Worm (Caenorhabditis elegans) whole organism, mixed stage, embryonic: Measurements from ENCODE around the gene C50C3.5.

Experiments used
- M03D4.4 ChIP-seq: sonication (generic microtip); optimal IDR thresholded peaks from 2 replicates; lab custom pipeline; 2017; ENCODE audit warnings: mild to moderate bottlenecking, missing genetic modification characterization, missing compliant biosample characterization
- blmp-1 ChIP-seq: fragments of 150-350 bp; optimal IDR thresholded peaks from 2 replicates; lab custom pipeline; 2014; ENCODE audit warnings: missing biosample characterization, missing genetic modification characterization
- ces-1 ChIP-seq: fragments of 150-350 bp; optimal IDR thresholded peaks from 2 replicates; lab custom pipeline; 2014; ENCODE audit warnings: missing biosample characterization, missing genetic modification reagents, missing genetic modification characterization
- elt-3 ChIP-seq: fragments of 150-350 bp; optimal IDR thresholded peaks from 2 replicates; lab custom pipeline; 2014; ENCODE audit warnings: missing biosample characterization, missing genetic modification characterization
- lin-13 ChIP-seq: fragments of 150-350 bp; optimal IDR thresholded peaks from 2 replicates; lab custom pipeline; 2014; ENCODE audit warnings: missing biosample characterization, missing genetic modification characterization
- mep-1 ChIP-seq: fragments of 150-350 bp; optimal IDR thresholded peaks from 2 replicates; lab custom pipeline; 2017; ENCODE audit warnings: missing biosample characterization, missing genetic modification reagents, missing genetic modification characterization, inconsistent platforms
- nhr-237 ChIP-seq: fragments of 150-350 bp; optimal IDR thresholded peaks from 2 replicates; lab custom pipeline; 2014; ENCODE audit warnings: missing biosample characterization, missing genetic modification characterization
- nhr-28 ChIP-seq: fragments of 150-350 bp; optimal IDR thresholded peaks from 2 replicates; lab custom pipeline; 2014; ENCODE audit warnings: missing biosample characterization, missing genetic modification characterization
- nhr-76 ChIP-seq: sonication (generic microtip); optimal IDR thresholded peaks from 2 replicates; lab custom pipeline; 2017; ENCODE audit warnings: missing biosample characterization, missing genetic modification characterization
- pha-4 ChIP-seq: fragments of 150-350 bp; optimal IDR thresholded peaks from 2 replicates; lab custom pipeline; 2018; ENCODE audit warnings: missing biosample characterization, missing genetic modification reagents, missing genetic modification characterization
- snpc-4 ChIP-seq: fragments of 150-350 bp; optimal IDR thresholded peaks from 2 replicates; lab custom pipeline; 2014; ENCODE audit warnings: missing biosample characterization, missing genetic modification characterization
- unc-39 ChIP-seq: fragments of 150-350 bp; optimal IDR thresholded peaks from 2 replicates; lab custom pipeline; 2014; ENCODE audit warnings: missing biosample characterization, missing genetic modification characterization
- ztf-11 ChIP-seq: fragments of 150-350 bp; optimal IDR thresholded peaks from 2 replicates; lab custom pipeline; 2014; ENCODE audit warnings: missing biosample characterization, missing genetic modification characterization

ce11 chrIII:8209775-8210174 lies 30.8 kb downstream of the C50C3.5 start, which contains the start of gene C30A5.10:
- TF ChIP-seq ces-1 (no peak), nhr-237 (tag; lab: Kevin White, UChicago) (no peak), nhr-76 (tag; lab: Kevin White, UChicago) (no peak), pha-4 (tag; lab: Kevin White, UChicago) (no peak), lin-13 (tag; lab: Kevin White, UChicago) (no peak), M03D4.4 (no peak), snpc-4 (tag; lab: Kevin White, UChicago) (no peak), mep-1 (tag; lab: Kevin White, UChicago) (no peak), ztf-11 (no peak), elt-3 (no peak), blmp-1 (no peak), unc-39 (tag; lab: Kevin White, UChicago) (no peak), nhr-28 (tag; lab: Kevin White, UChicago) (no peak)
